Comparison of ENCODE assay signal across 4 fruit fly cellular contexts in genomic region chrX:15891606-15892345, dm6.
TF ChIP-seq lines count a peak whose summit lies in the region.

Gene shi (plus strand): TSS chrX:15892116.

- no peak for TF ChIP-seq CTCF in whole organism, embryonic (GFP tag; optimal IDR thresholded peaks at IDR 0.05; lab: Kevin White, UChicago)

TF ChIP-seq in whole organism, adult, 20 proteins besides CTCF, POLR2A, EP300 and RAD21:
- TF ChIP-seq cic (GFP tag; optimal IDR thresholded peaks at IDR 0.05; lab: Kevin White, UChicago) (no peak), pad (GFP tag; optimal IDR thresholded peaks at IDR 0.05; lab: Kevin White, UChicago) (peak; percentile 31), Mnt (GFP tag; optimal IDR thresholded peaks at IDR 0.05; lab: Kevin White, UChicago) (peak; percentile 64), CG33017 (tag; optimal IDR thresholded peaks at IDR 0.05; lab: Kevin White, UChicago) (peak; percentile 6), cnc (optimal IDR thresholded peaks at IDR 0.05; lab: Kevin White, UChicago) (no peak), CG7101 (tag; optimal IDR thresholded peaks at IDR 0.05; lab: Kevin White, UChicago) (peak; percentile 64), CG12768 (GFP tag; optimal IDR thresholded peaks at IDR 0.05; lab: Kevin White, UChicago) (no peak), CG5204 (GFP tag; optimal IDR thresholded peaks at IDR 0.05; lab: Kevin White, UChicago) (no peak), CG11617 (GFP tag; optimal IDR thresholded peaks at IDR 0.05; lab: Kevin White, UChicago) (peak; percentile 46), CG7045 (GFP tag; optimal IDR thresholded peaks at IDR 0.05; lab: Kevin White, UChicago) (no peak), bab1 (GFP tag; optimal IDR thresholded peaks at IDR 0.05; lab: Kevin White, UChicago) (peak; percentile 19), Crg-1 (GFP tag; optimal IDR thresholded peaks at IDR 0.05; lab: Kevin White, UChicago) (no peak), kay (GFP tag; lab: Kevin White, UChicago; ENCODE audit: borderline replicate concordance) (no peak), CG1620 (GFP tag; optimal IDR thresholded peaks at IDR 0.05; lab: Kevin White, UChicago) (no peak), CG14711 (tag; optimal IDR thresholded peaks at IDR 0.05; lab: Kevin White, UChicago) (peak; percentile 22), Clk (GFP tag; optimal IDR thresholded peaks at IDR 0.05; lab: Kevin White, UChicago) (no peak), Hr96 (GFP tag; optimal IDR thresholded peaks at IDR 0.05; lab: Kevin White, UChicago) (no peak), toe (GFP tag; optimal IDR thresholded peaks at IDR 0.05; lab: Kevin White, UChicago) (no peak), tj (GFP tag; optimal IDR thresholded peaks at IDR 0.05; lab: Kevin White, UChicago) (peak; percentile 38), ovo (GFP tag; optimal IDR thresholded peaks at IDR 0.05; lab: Kevin White, UChicago) (no peak)

TF ChIP-seq in whole organism, embryonic, 481 proteins besides CTCF, POLR2A, EP300 and RAD21 (continues in another document):
- TF ChIP-seq Myb (GFP tag; optimal IDR thresholded peaks at IDR 0.05; lab: Kevin White, UChicago) (peak; percentile 55), CG7963 (GFP tag; IDR thresholded peaks at IDR 0.05; lab: Robert Waterston, UW; ENCODE audit: partially characterized antibody) (peak; percentile 98), CG14860 (GFP tag; IDR thresholded peaks at IDR 0.05; lab: Robert Waterston, UW; ENCODE audit: partially characterized antibody) (peak; percentile 97), vvl (GFP tag; IDR thresholded peaks at IDR 0.05; lab: Robert Waterston, UW) (peak; percentile 85; the same call in 1 of the 2 replicates), hb (GFP tag; IDR thresholded peaks at IDR 0.05; lab: Robert Waterston, UW; ENCODE audit: partially characterized antibody) (peak; percentile 99), CG1792 (GFP tag; optimal IDR thresholded peaks at IDR 0.05; lab: Kevin White, UChicago) (no peak), sqz (GFP tag; optimal IDR thresholded peaks at IDR 0.05; lab: Kevin White, UChicago) (peak; percentile 50), H15 (GFP tag; IDR thresholded peaks at IDR 0.05; lab: Robert Waterston, UW) (no peak), Dp (GFP tag; optimal IDR thresholded peaks at IDR 0.05; lab: Kevin White, UChicago) (peak; percentile 53), HmgD (GFP tag; optimal IDR thresholded peaks at IDR 0.05; lab: Kevin White, UChicago) (peak; percentile 43), CG30020 (tag; optimal IDR thresholded peaks at IDR 0.05; lab: Kevin White, UChicago) (peak; percentile 84), CG4730 (GFP tag; IDR thresholded peaks at IDR 0.05; lab: Robert Waterston, UW) (no peak), GATAe (GFP tag; conservative IDR thresholded peaks at IDR 0.05; lab: Robert Waterston, UW) (no peak), pita (GFP tag; optimal IDR thresholded peaks at IDR 0.05; lab: Kevin White, UChicago) (no peak), Dll (GFP tag; IDR thresholded peaks at IDR 0.05; lab: Robert Waterston, UW; ENCODE audit: partially characterized antibody) (peak; percentile 95), Ets97D (GFP tag; optimal IDR thresholded peaks at IDR 0.05; lab: Kevin White, UChicago) (peak; percentile 69), CG8924 (tag; optimal IDR thresholded peaks at IDR 0.05; lab: Kevin White, UChicago) (peak; percentile 56), CG2116 (GFP tag; optimal IDR thresholded peaks at IDR 0.05; lab: Kevin White, UChicago) (peak; percentile 89), CG17328 (GFP tag; IDR thresholded peaks at IDR 0.05; lab: Robert Waterston, UW) (0 out of 2 replicates have a peak, but pooled peaks have one; percentile 14), CG11696 (GFP tag; IDR thresholded peaks at IDR 0.05; lab: Robert Waterston, UW) (no peak), sens-2 (GFP tag; IDR thresholded peaks at IDR 0.05; lab: Robert Waterston, UW) (no peak), CG4707 (GFP tag; optimal IDR thresholded peaks at IDR 0.05; lab: Kevin White, UChicago) (no peak), CG10979 (tag; optimal IDR thresholded peaks at IDR 0.05; lab: Kevin White, UChicago) (peak; percentile 1), zen (tag; optimal IDR thresholded peaks at IDR 0.05; lab: Kevin White, UChicago) (peak; percentile 46)

TF ChIP-seq in whole organism, prepupa, 60 proteins besides CTCF, POLR2A, EP300 and RAD21:
- TF ChIP-seq Met (GFP tag; optimal IDR thresholded peaks at IDR 0.05; lab: Kevin White, UChicago) (no peak), CG11762 (GFP tag; optimal IDR thresholded peaks at IDR 0.05; lab: Kevin White, UChicago; ENCODE audit: insufficient read depth) (no peak), CG31627 (GFP tag; optimal IDR thresholded peaks at IDR 0.05; lab: Kevin White, UChicago) (no peak), achi (GFP tag; optimal IDR thresholded peaks at IDR 0.05; lab: Kevin White, UChicago) (no peak), esn (GFP tag; optimal IDR thresholded peaks at IDR 0.05; lab: Kevin White, UChicago) (peak; percentile 36), topi (GFP tag; optimal IDR thresholded peaks at IDR 0.05; lab: Kevin White, UChicago) (no peak), Hr39 (GFP tag; optimal IDR thresholded peaks at IDR 0.05; lab: Kevin White, UChicago) (no peak), spab (GFP tag; optimal IDR thresholded peaks at IDR 0.05; lab: Kevin White, UChicago) (no peak), Eip78C (GFP tag; lab: Kevin White, UChicago) (peak; percentile 45), Hr4 (GFP tag; optimal IDR thresholded peaks at IDR 0.05; lab: Kevin White, UChicago) (no peak), Blimp-1 (GFP tag; optimal IDR thresholded peaks at IDR 0.05; lab: Kevin White, UChicago) (no peak), CG32006 (GFP tag; optimal IDR thresholded peaks at IDR 0.05; lab: Kevin White, UChicago) (no peak), net (GFP tag; optimal IDR thresholded peaks at IDR 0.05; lab: Kevin White, UChicago) (no peak), vri (GFP tag; optimal IDR thresholded peaks at IDR 0.05; lab: Kevin White, UChicago) (no peak), Sox14 (GFP tag; optimal IDR thresholded peaks at IDR 0.05; lab: Kevin White, UChicago) (peak; percentile 18), lz (GFP tag; optimal IDR thresholded peaks at IDR 0.05; lab: Kevin White, UChicago) (peak; percentile 6), cyc (GFP tag; optimal IDR thresholded peaks at IDR 0.05; lab: Kevin White, UChicago) (no peak), CG6792 (GFP tag; optimal IDR thresholded peaks at IDR 0.05; lab: Kevin White, UChicago) (no peak), Sox102F (GFP tag; optimal IDR thresholded peaks at IDR 0.05; lab: Kevin White, UChicago) (no peak), Eip93F (GFP tag; optimal IDR thresholded peaks at IDR 0.05; lab: Kevin White, UChicago) (no peak), Ets21C (GFP tag; optimal IDR thresholded peaks at IDR 0.05; lab: Kevin White, UChicago) (no peak), fkh (GFP tag; optimal IDR thresholded peaks at IDR 0.05; lab: Kevin White, UChicago) (no peak), CG10631 (GFP tag; optimal IDR thresholded peaks at IDR 0.05; lab: Kevin White, UChicago) (peak; percentile 15), CG3032 (tag; optimal IDR thresholded peaks at IDR 0.05; lab: Kevin White, UChicago) (no peak), CG8119 (GFP tag; IDR thresholded peaks at IDR 0.05; lab: Robert Waterston, UW) (no peak)

TF ChIP-seq in whole organism, wandering third instar larva, 38 proteins besides CTCF, POLR2A, EP300 and RAD21:
- TF ChIP-seq woc (GFP tag; optimal IDR thresholded peaks at IDR 0.05; lab: Kevin White, UChicago) = peak; percentile 23
- no peak for TF ChIP-seq sv (GFP tag; optimal IDR thresholded peaks at IDR 0.05; lab: Kevin White, UChicago)
- no peak for TF ChIP-seq Dfd (GFP tag; optimal IDR thresholded peaks at IDR 0.05; lab: Kevin White, UChicago)
- no peak for TF ChIP-seq ey (GFP tag; optimal IDR thresholded peaks at IDR 0.05; lab: Kevin White, UChicago)
- TF ChIP-seq CG32264 (GFP tag; optimal IDR thresholded peaks at IDR 0.05; lab: Kevin White, UChicago) = no peak
- no peak for TF ChIP-seq psq (GFP tag; optimal IDR thresholded peaks at IDR 0.05; lab: Kevin White, UChicago)
- peak; percentile 4 for TF ChIP-seq Hnf4 (GFP tag; optimal IDR thresholded peaks at IDR 0.05; lab: Kevin White, UChicago)
- TF ChIP-seq Sp1 (GFP tag; optimal IDR thresholded peaks at IDR 0.05; lab: Kevin White, UChicago) = no peak
- TF ChIP-seq Hr78 (GFP tag; optimal IDR thresholded peaks at IDR 0.05; lab: Kevin White, UChicago) = no peak
- peak; percentile 27 for TF ChIP-seq brk (GFP tag; optimal IDR thresholded peaks at IDR 0.05; lab: Kevin White, UChicago)
- TF ChIP-seq Jra (GFP tag; optimal IDR thresholded peaks at IDR 0.05; lab: Kevin White, UChicago) = peak; percentile 68
- TF ChIP-seq fru (GFP tag; optimal IDR thresholded peaks at IDR 0.05; lab: Kevin White, UChicago) = peak; percentile 48
